Fruit fly (Drosophila melanogaster) whole organism, wandering third instar larva: ENCODE measurements around the gene CG31251.

Experiments used
- CG32264 ChIP-seq: fragments of 200-800 bp; sonication (Bioruptor generic); optimal IDR thresholded peaks from 2 replicates; lab custom pipeline; 2016; ENCODE audit warnings: missing biosample characterization, missing genetic modification characterization
- CrebA ChIP-seq: fragments of 200-800 bp; sonication (Bioruptor generic); optimal IDR thresholded peaks from 2 replicates; lab custom pipeline; 2016; ENCODE audit warnings: missing biosample characterization, mild to moderate bottlenecking, missing genetic modification characterization, borderline replicate concordance
- Dfd ChIP-seq: fragments of >200 bp; optimal IDR thresholded peaks from 2 replicates; lab custom pipeline; 2017; ENCODE audit warnings: missing biosample characterization, missing genetic modification characterization
- Jra ChIP-seq: sonication (Bioruptor generic); optimal IDR thresholded peaks from 2 replicates; lab custom pipeline; 2016; ENCODE audit warnings: missing biosample characterization, missing genetic modification characterization
- Mio ChIP-seq: sonication (Bioruptor generic); optimal IDR thresholded peaks from 2 replicates; lab custom pipeline; 2016; ENCODE audit warnings: missing biosample characterization, missing genetic modification characterization
- OdsH ChIP-seq: fragments of 200-800 bp; sonication (Bioruptor generic); optimal IDR thresholded peaks from 2 replicates; lab custom pipeline; 2016; ENCODE audit warnings: missing biosample characterization, mild to moderate bottlenecking, missing genetic modification characterization
- br ChIP-seq: fragments of 200-800 bp; sonication (Bioruptor generic); optimal IDR thresholded peaks from 2 replicates; lab custom pipeline; 2016; ENCODE audit warnings: missing biosample characterization, missing genetic modification characterization
- h ChIP-seq: fragments of 200-800 bp; sonication (Bioruptor generic); optimal IDR thresholded peaks from 3 replicates; lab custom pipeline; 2016; ENCODE audit warnings: missing biosample characterization, mild to moderate bottlenecking, missing genetic modification characterization
- jim ChIP-seq: fragments of 175-275, 200-325 bp; sonication (Bioruptor generic); optimal IDR thresholded peaks from 2 replicates; lab custom pipeline; 2016; ENCODE audit warnings: missing biosample characterization, mild to moderate bottlenecking, missing genetic modification characterization
- lola ChIP-seq: fragments of >200 bp; optimal IDR thresholded peaks from 2 replicates; lab custom pipeline; 2017; ENCODE audit warnings: missing biosample characterization, missing genetic modification characterization
- pan ChIP-seq: fragments of >200 bp; optimal IDR thresholded peaks from 2 replicates; lab custom pipeline; 2017
- psq ChIP-seq: fragments of 200-800 bp; sonication (Bioruptor generic); optimal IDR thresholded peaks from 3 replicates; lab custom pipeline; 2017; ENCODE audit warnings: missing biosample characterization, mild to moderate bottlenecking, missing genetic modification characterization, moderate library complexity
- sage ChIP-seq: fragments of 200-800 bp; sonication (Bioruptor generic); optimal IDR thresholded peaks from 2 replicates; lab custom pipeline; 2016; ENCODE audit warnings: missing biosample characterization, mild to moderate bottlenecking, missing genetic modification characterization

DNA sequence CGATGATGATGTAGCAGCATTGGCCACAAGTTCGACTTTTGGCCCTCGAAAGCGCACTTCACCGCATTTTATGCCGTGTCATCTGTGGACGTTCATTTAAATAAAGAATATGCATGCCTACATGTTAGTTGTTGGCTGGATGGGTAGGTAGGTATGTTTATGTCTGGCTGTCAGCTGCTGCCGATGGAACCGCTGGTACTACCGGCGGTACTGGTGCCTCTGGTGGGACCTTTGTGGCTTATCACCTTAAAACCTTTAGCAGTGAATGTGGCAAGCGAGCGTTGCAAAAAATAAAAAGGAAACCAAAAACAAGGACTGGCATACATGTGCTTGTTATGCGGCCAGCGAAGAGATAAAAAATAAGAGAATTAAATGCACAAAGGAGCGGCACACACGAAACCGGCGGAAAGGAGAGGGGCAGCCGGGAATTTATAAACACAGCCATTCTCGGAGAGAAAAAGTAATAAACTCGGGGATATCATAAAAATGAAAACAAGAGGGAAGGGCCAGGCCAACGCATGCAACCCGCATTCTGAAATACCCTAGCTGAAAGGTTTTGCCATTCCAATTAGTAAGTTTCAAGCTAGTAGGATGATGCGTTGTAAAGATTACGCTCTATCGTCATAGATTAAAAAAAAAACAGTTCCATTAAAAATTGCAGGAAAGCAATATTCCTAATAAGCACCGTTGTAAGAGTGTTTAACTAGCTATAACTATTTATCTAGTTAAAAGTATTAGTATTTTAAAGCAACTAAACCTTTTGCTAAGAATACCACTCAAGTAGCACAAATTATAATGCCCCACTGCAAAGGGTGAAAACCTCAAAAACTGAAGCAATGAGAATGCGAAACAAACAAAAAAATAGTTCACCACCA lies 17.5 kb upstream of the CG31251 start:
- TF ChIP-seq sage (GFP tag; lab: Kevin White, UChicago) (no peak), br (GFP tag; lab: Kevin White, UChicago) (peak; percentile 41), OdsH (GFP tag; lab: Kevin White, UChicago) (peak; percentile 56), Jra (GFP tag; lab: Kevin White, UChicago) (no peak), h (GFP tag; lab: Kevin White, UChicago) (peak; percentile 54), pan (lab: Kevin White, UChicago) (no peak), Mio (GFP tag; lab: Kevin White, UChicago) (no peak), psq (GFP tag; lab: Kevin White, UChicago) (peak; percentile 46), CrebA (GFP tag; lab: Kevin White, UChicago) (peak; percentile 21), Dfd (GFP tag; lab: Kevin White, UChicago) (no peak), jim (GFP tag; lab: Kevin White, UChicago) (no peak), CG32264 (no peak), lola (GFP tag; lab: Kevin White, UChicago) (no peak)
